Fruit fly (Drosophila melanogaster): ENCODE results near the gene CG44158.

Gene CG44158

dm6 chr3R:18208479-18208878 is at the start of gene CG44158:
Gene CG44158 (plus strand): TSS chr3R:18208779.
- TF ChIP-seq ttk (optimal IDR thresholded peaks at IDR 0.05) (no peak), h (optimal IDR thresholded peaks at IDR 0.05) (no peak), Myc (optimal IDR thresholded peaks at IDR 0.05) (no peak)

- TF ChIP-seq psq (optimal IDR thresholded peaks at IDR 0.05) (no peak), insv (optimal IDR thresholded peaks at IDR 0.05) (no peak), ttk (optimal IDR thresholded peaks at IDR 0.05) (no peak), Sin3A (optimal IDR thresholded peaks at IDR 0.05) (no peak), h (optimal IDR thresholded peaks at IDR 0.05) (no peak), Myc (optimal IDR thresholded peaks at IDR 0.05) (no peak)
These were observed 48.3 kb upstream of the CG44158 start for dm6 chr3R:18160165-18160814.

- TF ChIP-seq Myc (optimal IDR thresholded peaks at IDR 0.05) (no peak), Sin3A (optimal IDR thresholded peaks at IDR 0.05) (no peak), insv (optimal IDR thresholded peaks at IDR 0.05) (no peak), ttk (optimal IDR thresholded peaks at IDR 0.05) (no peak), h (optimal IDR thresholded peaks at IDR 0.05) (no peak), psq (optimal IDR thresholded peaks at IDR 0.05) (no peak)
These were observed 44.4 kb upstream of the CG44158 start, which contains the start of the genes CG7218 and Cbp20 for dm6 chr3R:18164052-18164722. Gene CG7218 (minus strand): TSS chr3R:18164397. Gene Cbp20 (plus strand): TSS chr3R:18164661.

dm6 chr3R:18166261-18166720 is 42.3 kb upstream of the CG44158 start:
- TF ChIP-seq psq (optimal IDR thresholded peaks at IDR 0.05) (no peak), Myc (optimal IDR thresholded peaks at IDR 0.05) (no peak), insv (optimal IDR thresholded peaks at IDR 0.05) (no peak), ttk (optimal IDR thresholded peaks at IDR 0.05) (no peak), Sin3A (optimal IDR thresholded peaks at IDR 0.05) (no peak), h (optimal IDR thresholded peaks at IDR 0.05) (no peak)

- TF ChIP-seq Sin3A (optimal IDR thresholded peaks at IDR 0.05) (no peak), h (optimal IDR thresholded peaks at IDR 0.05) (no peak)
These were observed 41.5 kb upstream of the CG44158 start, which contains the start of the genes CG7215 and Prx5 for dm6 chr3R:18167173-18167415. Gene CG7215 (minus strand): TSS chr3R:18167273. Gene Prx5 (minus strand): TSS chr3R:18167273.

dm6 chr3R:18167416-18168237 is 41.0 kb upstream of the CG44158 start, which contains the start of gene wrd:
Gene wrd (plus strand): TSS chr3R:18167757.
- no peak for TF ChIP-seq Myc (optimal IDR thresholded peaks at IDR 0.05)
- TF ChIP-seq Sin3A (optimal IDR thresholded peaks at IDR 0.05) = no peak
- no peak for TF ChIP-seq psq (optimal IDR thresholded peaks at IDR 0.05)
- TF ChIP-seq insv (optimal IDR thresholded peaks at IDR 0.05) = no peak
- TF ChIP-seq ttk (optimal IDR thresholded peaks at IDR 0.05) = no peak
- TF ChIP-seq h (optimal IDR thresholded peaks at IDR 0.05) = no peak

dm6 chr3R:18168398-18168797 is 40.2 kb upstream of the CG44158 start:
- TF ChIP-seq insv (optimal IDR thresholded peaks at IDR 0.05) = no peak
- TF ChIP-seq psq (optimal IDR thresholded peaks at IDR 0.05) = no peak
- TF ChIP-seq h (optimal IDR thresholded peaks at IDR 0.05) = no peak
- no peak for TF ChIP-seq Myc (optimal IDR thresholded peaks at IDR 0.05)
- no peak for TF ChIP-seq ttk (optimal IDR thresholded peaks at IDR 0.05)
- TF ChIP-seq Sin3A (optimal IDR thresholded peaks at IDR 0.05) = no peak

dm6 chr3R:18168929-18169350 is 39.6 kb upstream of the CG44158 start:
- TF ChIP-seq insv (optimal IDR thresholded peaks at IDR 0.05) (no peak), h (optimal IDR thresholded peaks at IDR 0.05) (no peak), psq (optimal IDR thresholded peaks at IDR 0.05) (no peak)

dm6 chr3R:18169982-18170531 is 38.5 kb upstream of the CG44158 start:
- no peak for TF ChIP-seq ttk (optimal IDR thresholded peaks at IDR 0.05)
- no peak for TF ChIP-seq h (optimal IDR thresholded peaks at IDR 0.05)
- no peak for TF ChIP-seq Myc (optimal IDR thresholded peaks at IDR 0.05)
- TF ChIP-seq psq (optimal IDR thresholded peaks at IDR 0.05) = no peak
- no peak for TF ChIP-seq insv (optimal IDR thresholded peaks at IDR 0.05)
- TF ChIP-seq Sin3A (optimal IDR thresholded peaks at IDR 0.05) = no peak

dm6 chr3R:18171983-18172967 is 36.3 kb upstream of the CG44158 start:
- TF ChIP-seq h (optimal IDR thresholded peaks at IDR 0.05) (no peak), Myc (optimal IDR thresholded peaks at IDR 0.05) (no peak), psq (optimal IDR thresholded peaks at IDR 0.05) (no peak), Sin3A (optimal IDR thresholded peaks at IDR 0.05) (no peak), insv (optimal IDR thresholded peaks at IDR 0.05) (no peak), ttk (optimal IDR thresholded peaks at IDR 0.05) (no peak)

dm6 chr3R:18183244-18183643 is 25.3 kb upstream of the CG44158 start, which contains the start of gene cdm:
Gene cdm (minus strand): TSS chr3R:18183479.
- TF ChIP-seq h (optimal IDR thresholded peaks at IDR 0.05) = no peak
- no peak for TF ChIP-seq insv (optimal IDR thresholded peaks at IDR 0.05)
- no peak for TF ChIP-seq psq (optimal IDR thresholded peaks at IDR 0.05)
